Fruit fly (Drosophila melanogaster) whole organism, embryonic: ENCODE data around the gene Alp4.

Experiments used
- CG1792 ChIP-seq: fragments of 200-800 bp; sonication (Bioruptor generic); optimal IDR thresholded peaks from 2 replicates; lab custom pipeline; 2016; ENCODE audit warnings: missing biosample characterization, missing genetic modification characterization
- CG6791 ChIP-seq: fragments of 200-800 bp; sonication (Bioruptor generic); IDR thresholded peaks from 3 replicates; pipeline ENCODE4 v1.3.6; 2022; ENCODE audit warnings: missing biosample characterization, missing genetic modification characterization; ENCODE audit not compliant: partially characterized antibody
- H2.0 ChIP-seq: fragments of 200-800 bp; sonication (Bioruptor generic); IDR thresholded peaks from 2 replicates; pipeline ENCODE4 v1.3.6; 2022; ENCODE audit warnings: missing biosample characterization, missing genetic modification characterization
- HLH4C ChIP-seq: fragments of 200-800 bp; sonication (Bioruptor generic); IDR thresholded peaks from 3 replicates; pipeline ENCODE4 v1.3.6; 2022; ENCODE audit warnings: missing biosample characterization, missing genetic modification characterization; ENCODE audit not compliant: partially characterized antibody
- chm ChIP-seq: fragments of 200-800 bp; sonication (Bioruptor generic); IDR thresholded peaks from 2 replicates; pipeline ENCODE4 v1.3.6; 2022; ENCODE audit warnings: missing biosample characterization, missing genetic modification characterization
- klu ChIP-seq: fragments of 200-800 bp; sonication (Bioruptor generic); IDR thresholded peaks from 2 replicates; pipeline ENCODE4 v1.3.6; 2022; ENCODE audit warnings: missing biosample characterization, missing genetic modification characterization
- slou ChIP-seq: fragments of 200-800 bp; sonication (Bioruptor generic); optimal IDR thresholded peaks from 3 replicates; lab custom pipeline; 2016; ENCODE audit warnings: missing biosample characterization, missing genetic modification characterization

DNA sequence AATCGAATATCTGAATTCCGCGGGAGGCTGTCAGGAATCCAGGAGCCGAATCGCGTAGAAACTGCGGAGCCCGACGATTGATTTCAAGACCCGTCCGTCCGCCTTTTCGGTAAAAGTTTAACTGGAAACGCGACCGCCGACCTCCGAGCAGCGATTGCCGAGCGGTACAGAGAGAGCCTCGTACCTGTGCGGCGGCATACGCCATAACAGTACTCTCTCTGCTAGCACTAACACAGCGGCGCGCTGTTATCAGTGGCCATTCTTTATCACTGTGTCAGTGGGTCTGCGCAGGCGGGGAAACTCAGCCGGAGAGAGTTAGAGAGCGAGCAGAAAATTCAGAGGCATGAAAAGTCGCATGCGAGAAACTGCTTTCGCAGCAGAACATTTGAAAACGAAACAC is 32.0 kb upstream of the Alp4 start, which contains the start of gene 5-HT7:
- TF ChIP-seq klu (GFP tag; lab: Robert Waterston, UW) (no peak), chm (GFP tag; lab: Robert Waterston, UW) (peak; percentile 64; the same call in 1 of the 2 replicates), CG6791 (GFP tag; lab: Robert Waterston, UW) (no peak), H2.0 (GFP tag; lab: Robert Waterston, UW) (no peak), slou (GFP tag; lab: Kevin White, UChicago) (no peak), HLH4C (GFP tag; lab: Robert Waterston, UW) (no peak), CG1792 (GFP tag; lab: Kevin White, UChicago) (no peak)
